Worm (Caenorhabditis elegans): ENCODE measurements around the gene dhhc-4.

The dhhc-4 gene

DNA sequence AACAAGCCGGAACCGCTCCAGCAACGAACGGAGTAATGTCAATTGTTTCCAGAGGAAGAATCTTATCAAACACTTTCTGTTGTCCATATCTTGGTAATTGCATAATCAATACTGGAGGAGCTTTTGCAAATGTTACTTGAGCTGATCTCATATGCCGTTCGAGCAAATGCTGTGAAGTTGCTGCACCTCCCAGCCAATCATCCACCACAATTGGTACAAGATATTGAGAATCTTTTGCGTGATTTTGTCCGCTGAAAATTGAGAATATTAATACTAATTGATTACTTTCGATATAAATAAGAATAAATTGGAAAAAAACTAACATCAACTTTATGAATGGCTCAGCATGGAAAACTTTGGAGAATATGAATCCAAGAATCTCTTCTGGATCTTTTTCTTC, 32.1 kb upstream of the dhhc-4 start:
- TF ChIP-seq mml-1 (tag; optimal IDR thresholded peaks at IDR 0.05), result no peak
- TF ChIP-seq elt-3 (tag; optimal IDR thresholded peaks at IDR 0.05), result no peak
- TF ChIP-seq skn-1 (tag; optimal IDR thresholded peaks at IDR 0.05), result no peak
- no peak for TF ChIP-seq eor-1 (tag; optimal IDR thresholded peaks at IDR 0.05)
- no peak for TF ChIP-seq sea-2 (GFP tag; optimal IDR thresholded peaks at IDR 0.05)
- TF ChIP-seq nhr-237 (tag; optimal IDR thresholded peaks at IDR 0.05), result no peak
- no peak for TF ChIP-seq nhr-77 (tag; optimal IDR thresholded peaks at IDR 0.05)
- no peak for TF ChIP-seq nfya-1 (tag; optimal IDR thresholded peaks at IDR 0.05; ENCODE audit: insufficient read depth)
- no peak for TF ChIP-seq ama-1 (optimal IDR thresholded peaks at IDR 0.05)
- TF ChIP-seq R02D3.7 (tag; optimal IDR thresholded peaks at IDR 0.05), result no peak
- TF ChIP-seq ceh-28 (tag; optimal IDR thresholded peaks at IDR 0.05), result no peak
- no peak for TF ChIP-seq lin-15B (tag; optimal IDR thresholded peaks at IDR 0.05)
- no peak for TF ChIP-seq unc-39 (tag; optimal IDR thresholded peaks at IDR 0.05)
- no peak for TF ChIP-seq nhr-12 (tag; optimal IDR thresholded peaks at IDR 0.05)
- no peak for TF ChIP-seq nhr-28 (tag; optimal IDR thresholded peaks at IDR 0.05)
- no peak for TF ChIP-seq hmg-11 (tag; optimal IDR thresholded peaks at IDR 0.05)
- no peak for TF ChIP-seq nhr-23 (tag; optimal IDR thresholded peaks at IDR 0.05)
- TF ChIP-seq fkh-10 (GFP tag; optimal IDR thresholded peaks at IDR 0.05), result no peak
- TF ChIP-seq nhr-76 (tag; optimal IDR thresholded peaks at IDR 0.05), result no peak

DNA sequence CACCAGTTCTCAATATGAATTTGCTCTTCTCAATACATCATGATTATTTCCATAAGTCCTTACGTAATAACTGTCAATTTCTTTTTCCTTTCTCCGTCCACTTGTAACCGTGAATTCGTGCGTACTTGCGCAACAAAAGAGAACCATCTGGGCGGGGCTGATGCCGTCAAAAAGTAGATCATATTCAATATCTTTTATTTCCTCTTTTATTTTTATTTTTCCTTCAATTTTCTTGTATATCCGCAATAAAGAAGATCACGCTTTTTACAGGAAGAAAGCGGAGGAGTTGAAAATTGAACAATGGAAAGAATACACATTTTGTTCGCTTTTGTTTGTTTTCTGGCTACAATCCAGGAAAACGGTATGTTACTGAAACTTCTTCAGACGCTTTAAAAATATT, 25.3 kb upstream of the dhhc-4 start, which contains the start of gene mam-7:
mam-7 (plus strand) TSS at position 301 of the 400 bp plus-strand sequence.
- TF ChIP-seq ceh-82 (tag; optimal IDR thresholded peaks at IDR 0.05), result no peak

ce11 chrIII:9891324-9891723, 23.7 kb upstream of the dhhc-4 start, which contains the start of gene alg-4:
Gene alg-4 (minus strand): TSS chrIII:9891424.
- TF ChIP-seq eor-1 (tag; optimal IDR thresholded peaks at IDR 0.05) (no peak), mdl-1 (tag; optimal IDR thresholded peaks at IDR 0.05) (no peak), ceh-28 (tag; optimal IDR thresholded peaks at IDR 0.05) (no peak), tbx-2 (tag; optimal IDR thresholded peaks at IDR 0.05) (no peak)

DNA sequence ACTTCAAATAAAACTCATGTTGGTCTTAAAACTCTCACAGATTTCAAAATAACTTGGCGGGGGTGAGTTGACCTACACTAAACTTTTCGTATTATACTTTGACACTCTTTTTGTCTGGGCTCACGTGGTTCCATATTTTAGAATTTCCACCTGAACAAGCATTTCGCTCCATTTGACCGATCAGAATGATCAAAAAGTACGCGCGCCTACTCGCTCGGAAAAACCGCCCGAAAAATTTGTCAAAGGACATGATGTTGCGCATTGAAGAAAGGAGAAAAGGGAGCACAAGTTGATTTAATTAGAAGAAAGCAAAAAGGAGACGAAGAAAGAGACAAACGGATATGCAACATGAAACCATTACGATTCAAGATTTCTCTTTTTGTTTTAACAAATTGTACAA, 18.7 kb upstream of the dhhc-4 start:
- TF ChIP-seq tbx-2 (tag; optimal IDR thresholded peaks at IDR 0.05) (no peak), fkh-10 (GFP tag; optimal IDR thresholded peaks at IDR 0.05) (peak; percentile 36), lin-39 (tag; optimal IDR thresholded peaks at IDR 0.05) (no peak), unc-39 (tag; optimal IDR thresholded peaks at IDR 0.05) (no peak), snpc-4 (tag; optimal IDR thresholded peaks at IDR 0.05) (no peak)

- TF ChIP-seq fkh-10 (GFP tag; optimal IDR thresholded peaks at IDR 0.05) (no peak), unc-39 (tag; optimal IDR thresholded peaks at IDR 0.05) (no peak), nhr-43 (tag; optimal IDR thresholded peaks at IDR 0.05; ENCODE audit: poor library complexity, severe bottlenecking) (no peak), egl-5 (tag; optimal IDR thresholded peaks at IDR 0.05) (peak; percentile 32), ceh-82 (tag; optimal IDR thresholded peaks at IDR 0.05) (no peak)
Measured at ce11 chrIII:9885609-9886008, 18.0 kb upstream of the dhhc-4 start.

- TF ChIP-seq nhr-67 (tag; optimal IDR thresholded peaks at IDR 0.05) (no peak), mdl-1 (tag; optimal IDR thresholded peaks at IDR 0.05) (no peak), ZK546.5 (tag; optimal IDR thresholded peaks at IDR 0.05) (no peak), egl-27 (tag; optimal IDR thresholded peaks at IDR 0.05) (no peak), fkh-10 (GFP tag; optimal IDR thresholded peaks at IDR 0.05) (no peak), egl-5 (tag; optimal IDR thresholded peaks at IDR 0.05) (no peak), ama-1 (optimal IDR thresholded peaks at IDR 0.05) (no peak), fos-1 (tag; optimal IDR thresholded peaks at IDR 0.05) (no peak), mml-1 (tag; optimal IDR thresholded peaks at IDR 0.05) (no peak), ceh-28 (tag; optimal IDR thresholded peaks at IDR 0.05) (no peak), nhr-43 (tag; optimal IDR thresholded peaks at IDR 0.05; ENCODE audit: poor library complexity, severe bottlenecking) (no peak), lsy-12 (tag; optimal IDR thresholded peaks at IDR 0.05) (no peak), fkh-2 (tag; optimal IDR thresholded peaks at IDR 0.05) (no peak), ztf-4 (tag; optimal IDR thresholded peaks at IDR 0.05) (no peak)
Measured at ce11 chrIII:9878828-9879227, 11.2 kb upstream of the dhhc-4 start, which contains the start of gene ZK757.2. Gene ZK757.2 (minus strand): TSS chrIII:9878928.

Data from whole organism, L3 larva.